Fruit fly (Drosophila melanogaster) whole organism, embryonic: ENCODE data around the gene ZnT77C.
A peak's percentile ranks its signal among the peaks of the same experiment; 100 is the strongest.

Source experiments
- Aef1 ChIP-seq: fragments of 200-800 bp; sonication (Bioruptor generic); IDR thresholded peaks from 3 replicates; pipeline ENCODE4 v1.3.6; 2022; ENCODE audit warnings: missing biosample characterization, missing genetic modification characterization
- CG11085 ChIP-seq: fragments of 200-800 bp; sonication (Bioruptor generic); IDR thresholded peaks from 2 replicates; pipeline ENCODE4 v1.3.6; 2022; ENCODE audit warnings: missing biosample characterization, missing genetic modification characterization
- CG11504 ChIP-seq: fragments of 200-800 bp; sonication (Bioruptor generic); optimal IDR thresholded peaks from 3 replicates; lab custom pipeline; 2019; ENCODE audit warnings: missing biosample characterization, mild to moderate bottlenecking, missing genetic modification characterization, moderate library complexity
- CG12744 ChIP-seq: fragments of 200-800 bp; sonication (Bioruptor generic); optimal IDR thresholded peaks from 2 replicates; lab custom pipeline; 2016; ENCODE audit warnings: missing biosample characterization, missing genetic modification characterization
- CG13775 ChIP-seq: fragments of 200-800 bp; sonication (Bioruptor generic); optimal IDR thresholded peaks from 3 replicates; lab custom pipeline; 2017; ENCODE audit warnings: missing biosample characterization, mild to moderate bottlenecking, missing genetic modification characterization
- CG16779 ChIP-seq: fragments of 200-800 bp; sonication (Bioruptor generic); IDR thresholded peaks from 2 replicates; pipeline ENCODE4 v1.3.6; 2022; ENCODE audit warnings: missing biosample characterization, missing genetic modification characterization
- CG18599 ChIP-seq: fragments of 200-800 bp; sonication (Bioruptor generic); optimal IDR thresholded peaks from 3 replicates; lab custom pipeline; 2017; ENCODE audit warnings: missing biosample characterization, missing genetic modification characterization, mild to moderate bottlenecking, moderate library complexity, missing genetic modification reagents
- CG30020 ChIP-seq: fragments of 200-800 bp; optimal IDR thresholded peaks from 2 replicates; lab custom pipeline; 2019; ENCODE audit warnings: missing biosample characterization, mild to moderate bottlenecking, missing genetic modification characterization, moderate library complexity
- CG31365 ChIP-seq: fragments of 200-800 bp; sonication (Bioruptor generic); optimal IDR thresholded peaks from 2 replicates; lab custom pipeline; 2018; ENCODE audit warnings: missing biosample characterization, mild to moderate bottlenecking, missing genetic modification characterization
- CG31388 ChIP-seq: fragments of 200-800 bp; sonication (Bioruptor generic); optimal IDR thresholded peaks from 2 replicates; lab custom pipeline; 2016; ENCODE audit warnings: missing biosample characterization, missing genetic modification characterization
- CG43689 ChIP-seq: fragments of 200-800 bp; sonication (Bioruptor generic); IDR thresholded peaks from 2 replicates; pipeline ENCODE4 v1.3.6; 2022; ENCODE audit warnings: missing biosample characterization, missing genetic modification characterization
- CG4707 ChIP-seq: fragments of 200-800 bp; sonication (Bioruptor generic); optimal IDR thresholded peaks from 2 replicates; lab custom pipeline; 2018; ENCODE audit warnings: missing biosample characterization, mild to moderate bottlenecking, missing genetic modification characterization, moderate library complexity
- CG4730 ChIP-seq: fragments of 200-800 bp; sonication (Bioruptor generic); IDR thresholded peaks from 2 replicates; pipeline ENCODE4 v1.3.6; 2022; ENCODE audit warnings: missing biosample characterization, missing genetic modification characterization
- CG6791 ChIP-seq: fragments of 200-800 bp; sonication (Bioruptor generic); IDR thresholded peaks from 3 replicates; pipeline ENCODE4 v1.3.6; 2022; ENCODE audit warnings: missing biosample characterization, missing genetic modification characterization; ENCODE audit not compliant: partially characterized antibody
- CG6813 ChIP-seq: fragments of 200-800 bp; sonication (Bioruptor generic); optimal IDR thresholded peaks from 2 replicates; lab custom pipeline; 2017; ENCODE audit warnings: missing biosample characterization, missing genetic modification characterization, mild to moderate bottlenecking, moderate library complexity, missing genetic modification reagents
- CG8388 ChIP-seq: fragments of 200-800 bp; sonication (Bioruptor generic); optimal IDR thresholded peaks from 2 replicates; lab custom pipeline; 2019; ENCODE audit warnings: missing biosample characterization, mild to moderate bottlenecking, missing genetic modification characterization, moderate library complexity
- CG8765 ChIP-seq: fragments of 200-800 bp; sonication (Bioruptor generic); IDR thresholded peaks from 2 replicates; pipeline ENCODE4 v1.3.6; 2022; ENCODE audit warnings: missing biosample characterization, missing genetic modification characterization
- Dad ChIP-seq: fragments of 200-800 bp; sonication (Bioruptor generic); optimal IDR thresholded peaks from 3 replicates; lab custom pipeline; 2016; ENCODE audit warnings: missing biosample characterization, missing genetic modification characterization
- Doc2 ChIP-seq: fragments of 200-800 bp; sonication (Bioruptor generic); IDR thresholded peaks from 2 replicates; pipeline ENCODE4 v1.3.6; 2022; ENCODE audit warnings: missing biosample characterization, missing genetic modification characterization
- Doc3 ChIP-seq: fragments of 200-800 bp; sonication (Bioruptor generic); IDR thresholded peaks from 3 replicates; pipeline ENCODE4 v1.3.6; 2022; ENCODE audit warnings: missing biosample characterization, missing genetic modification characterization; ENCODE audit not compliant: partially characterized antibody
- Elba2 ChIP-seq: fragments of 200-800 bp; sonication (Bioruptor generic); optimal IDR thresholded peaks from 3 replicates; lab custom pipeline; 2016; ENCODE audit warnings: missing biosample characterization, missing genetic modification characterization
- H15 ChIP-seq: fragments of 200-800 bp; sonication (Bioruptor generic); IDR thresholded peaks from 3 replicates; pipeline ENCODE4 v1.3.6; 2022; ENCODE audit warnings: missing biosample characterization, missing genetic modification characterization
- HLH54F ChIP-seq: fragments of 200-800 bp; sonication (Bioruptor generic); optimal IDR thresholded peaks from 3 replicates; lab custom pipeline; 2016; ENCODE audit warnings: missing biosample characterization, missing genetic modification characterization
- NC2β ChIP-seq: fragments of 200-800 bp; sonication (Bioruptor generic); optimal IDR thresholded peaks from 2 replicates; lab custom pipeline; 2016; ENCODE audit warnings: missing biosample characterization, missing genetic modification characterization
- Nf-YC ChIP-seq: fragments of 200-800 bp; optimal IDR thresholded peaks from 3 replicates; lab custom pipeline; 2019; ENCODE audit warnings: missing biosample characterization, mild to moderate bottlenecking, missing genetic modification characterization, moderate library complexity
- Oli ChIP-seq: fragments of 200-800 bp; sonication (Bioruptor generic); optimal IDR thresholded peaks from 2 replicates; lab custom pipeline; 2018; ENCODE audit warnings: missing biosample characterization, mild to moderate bottlenecking, missing genetic modification characterization, moderate library complexity
- Spps ChIP-seq: fragments of 200-800 bp; sonication (Bioruptor generic); optimal IDR thresholded peaks from 2 replicates; lab custom pipeline; 2018; ENCODE audit warnings: missing biosample characterization, mild to moderate bottlenecking, missing genetic modification characterization
- Sry-β ChIP-seq: fragments of 200-800 bp; sonication (Bioruptor generic); optimal IDR thresholded peaks from 2 replicates; lab custom pipeline; 2018; ENCODE audit warnings: missing biosample characterization, mild to moderate bottlenecking, missing genetic modification characterization, moderate library complexity
- Xbp1 ChIP-seq: fragments of 200-800 bp; sonication (Bioruptor generic); optimal IDR thresholded peaks from 3 replicates; lab custom pipeline; 2016; ENCODE audit warnings: missing biosample characterization, mild to moderate bottlenecking, missing genetic modification characterization
- al ChIP-seq: fragments of 200-800 bp; sonication (Bioruptor generic); IDR thresholded peaks from 2 replicates; pipeline ENCODE4 v1.3.6; 2022; ENCODE audit warnings: missing biosample characterization, missing genetic modification characterization
- bab2 ChIP-seq: fragments of 200-800 bp; sonication (Bioruptor generic); optimal IDR thresholded peaks from 2 replicates; lab custom pipeline; 2016; ENCODE audit warnings: missing biosample characterization, missing genetic modification characterization
- bbx ChIP-seq: fragments of 200-800 bp; sonication (Bioruptor generic); IDR thresholded peaks from 2 replicates; pipeline ENCODE4 v1.3.6; 2022; ENCODE audit warnings: missing biosample characterization, missing genetic modification characterization; ENCODE audit not compliant: partially characterized antibody
- crc ChIP-seq: fragments of 200-800 bp; sonication (Bioruptor generic); optimal IDR thresholded peaks from 2 replicates; lab custom pipeline; 2016; ENCODE audit warnings: missing biosample characterization, missing genetic modification characterization
- dimm ChIP-seq: fragments of 200-800 bp; sonication (Bioruptor generic); IDR thresholded peaks from 2 replicates; pipeline ENCODE4 v1.3.6; 2022; ENCODE audit warnings: missing biosample characterization, missing genetic modification characterization
- disco-r ChIP-seq: fragments of 200-800 bp; sonication (Bioruptor generic); optimal IDR thresholded peaks from 2 replicates; lab custom pipeline; 2016; ENCODE audit warnings: missing biosample characterization, missing genetic modification characterization
- dpn ChIP-seq, 2 experiments: fragments of 200-800 bp; sonication (Bioruptor generic); optimal IDR thresholded peaks; 3 replicates each; lab custom pipeline; 2016; ENCODE audit warnings: missing biosample characterization in 2 of 2, missing genetic modification characterization in 2 of 2
- gt ChIP-seq: fragments of 200-800 bp; sonication (Bioruptor generic); IDR thresholded peaks from 2 replicates; pipeline ENCODE4 v1.3.6; 2022; ENCODE audit warnings: missing biosample characterization, missing genetic modification characterization
- ham ChIP-seq: fragments of 200-800 bp; sonication (Bioruptor generic); IDR thresholded peaks from 2 replicates; pipeline ENCODE4 v1.3.6; 2022; ENCODE audit warnings: missing biosample characterization, missing genetic modification characterization
- hb ChIP-seq: fragments of 200-800 bp; sonication (Bioruptor generic); IDR thresholded peaks from 3 replicates; pipeline ENCODE4 v1.3.6; 2022; ENCODE audit warnings: missing biosample characterization, missing genetic modification characterization; ENCODE audit not compliant: partially characterized antibody
- klu ChIP-seq: fragments of 200-800 bp; sonication (Bioruptor generic); IDR thresholded peaks from 2 replicates; pipeline ENCODE4 v1.3.6; 2022; ENCODE audit warnings: missing biosample characterization, missing genetic modification characterization
- kni ChIP-seq: fragments of 200-800 bp; sonication (Bioruptor generic); optimal IDR thresholded peaks from 3 replicates; lab custom pipeline; 2017; ENCODE audit warnings: mild to moderate bottlenecking, missing biosample characterization, missing genetic modification reagents, missing genetic modification characterization
- lilli ChIP-seq: fragments of 200-800 bp; sonication (Bioruptor generic); optimal IDR thresholded peaks from 3 replicates; lab custom pipeline; 2016; ENCODE audit warnings: missing biosample characterization, missing genetic modification characterization
- lola ChIP-seq, 3 experiments: fragments of >200 bp in 2 of 3; fragments of 200-800 bp in 1 of 3; sonication (Bioruptor generic) in 1 of 3; optimal IDR thresholded peaks; 2 replicates each; lab custom pipeline; 2017 to 2019; ENCODE audit warnings: missing biosample characterization in 3 of 3, missing genetic modification characterization in 3 of 3, mild to moderate bottlenecking in 1 of 3, moderate library complexity in 1 of 3
- row ChIP-seq: fragments of 200-800 bp; sonication (Bioruptor generic); IDR thresholded peaks from 3 replicates; pipeline ENCODE4 v1.3.6; 2022; ENCODE audit warnings: missing biosample characterization, missing genetic modification characterization
- slou ChIP-seq: fragments of 200-800 bp; sonication (Bioruptor generic); optimal IDR thresholded peaks from 3 replicates; lab custom pipeline; 2016; ENCODE audit warnings: missing biosample characterization, missing genetic modification characterization
- so ChIP-seq: fragments of 200-800 bp; sonication (Bioruptor generic); IDR thresholded peaks from 3 replicates; pipeline ENCODE4 v1.3.6; 2022; ENCODE audit warnings: missing biosample characterization, missing genetic modification characterization
- tap ChIP-seq: fragments of 200-800 bp; optimal IDR thresholded peaks from 3 replicates; lab custom pipeline; 2019; ENCODE audit warnings: missing biosample characterization, mild to moderate bottlenecking, missing genetic modification characterization, moderate library complexity
- toy ChIP-seq: fragments of 200-800 bp; sonication (Bioruptor generic); IDR thresholded peaks from 2 replicates; pipeline ENCODE4 v1.3.6; 2022; ENCODE audit warnings: missing biosample characterization, missing genetic modification characterization
- ttk ChIP-seq: fragments of 200-800 bp; sonication (Bioruptor generic); IDR thresholded peaks from 2 replicates; pipeline ENCODE4 v2.1.2; 2022; ENCODE audit warnings: missing biosample characterization, missing genetic modification characterization

Gene ZnT77C

dm6 chr3L:20444815-20445519 is 49.8 kb downstream of the ZnT77C start (continued):
- TF ChIP-seq al (GFP tag; lab: Robert Waterston, UW) (peak; percentile 84), toy (GFP tag; lab: Robert Waterston, UW) (peak; percentile 86), CG16779 (peak; percentile 61; the same call in 1 of the 2 replicates), CG4730 (GFP tag; lab: Robert Waterston, UW) (peak; percentile 84), CG8765 (GFP tag; lab: Robert Waterston, UW) (peak; percentile 77; the same call in 1 of the 2 replicates), NC2β (GFP tag; lab: Kevin White, UChicago) (peak; percentile 26), hb (GFP tag; lab: Robert Waterston, UW) (0 out of 3 replicates have a peak, but pooled peaks have one; percentile 15), bbx (0 out of 2 replicates have a peak, but pooled peaks have one; percentile 32), Spps (peak; percentile 66), so (GFP tag; lab: Robert Waterston, UW) (peak; percentile 91), ttk (GFP tag; lab: Robert Waterston, UW) (peak; percentile 87), Dad (GFP tag; lab: Kevin White, UChicago) (peak; percentile 42), ham (0 out of 2 replicates have a peak, but pooled peaks have one; percentile 50), dimm (peak; percentile 66; the same call in 1 of the 2 replicates), CG6791 (GFP tag; lab: Robert Waterston, UW) (peak; percentile 63), Oli (tag; lab: Kevin White, UChicago) (peak; percentile 86), Doc3 (no peak), gt (GFP tag; lab: Robert Waterston, UW) (peak; percentile 68), CG12744 (GFP tag; lab: Kevin White, UChicago) (peak; percentile 7), CG6813 (peak; percentile 85), Xbp1 (GFP tag; lab: Kevin White, UChicago) (peak; percentile 79), lola (GFP tag; optimal IDR thresholded peaks at IDR 0.05; lab: Kevin White, UChicago) (peak in 1 of 3 experiments; percentile 60), CG18599 (peak; percentile 87), lilli (peak; percentile 74), CG4707 (GFP tag; lab: Kevin White, UChicago) (peak; percentile 66), CG31388 (GFP tag; lab: Kevin White, UChicago) (peak; percentile 71), dpn (GFP tag; optimal IDR thresholded peaks at IDR 0.05; lab: Kevin White, UChicago) (peak; percentile 24 to 89), CG31365 (tag; lab: Kevin White, UChicago) (peak; percentile 53), bab2 (no peak), Aef1 (GFP tag; lab: Robert Waterston, UW) (peak; percentile 84), Nf-YC (tag; lab: Kevin White, UChicago) (peak; percentile 47), HLH54F (GFP tag; lab: Kevin White, UChicago) (peak; percentile 32), H15 (GFP tag; lab: Robert Waterston, UW) (peak; percentile 93), crc (GFP tag; lab: Kevin White, UChicago) (no peak), kni (GFP tag; lab: Kevin White, UChicago) (no peak), row (peak; percentile 92), CG11085 (GFP tag; lab: Robert Waterston, UW) (peak; percentile 73), slou (GFP tag; lab: Kevin White, UChicago) (peak; percentile 47), CG8388 (peak; percentile 83), Sry-β (no peak), CG43689 (GFP tag; lab: Robert Waterston, UW) (peak; percentile 76), klu (peak; percentile 79), disco-r (GFP tag; lab: Kevin White, UChicago) (no peak), Elba2 (GFP tag; lab: Kevin White, UChicago) (peak; percentile 32), CG13775 (peak; percentile 79), Doc2 (GFP tag; lab: Robert Waterston, UW) (peak; percentile 78; the same call in 1 of the 2 replicates), CG11504 (tag; lab: Kevin White, UChicago) (peak; percentile 89), CG30020 (tag; lab: Kevin White, UChicago) (peak; percentile 3), tap (tag; lab: Kevin White, UChicago) (peak; percentile 84)
